Worm (Caenorhabditis elegans): Measurements from ENCODE around the gene C53A3.3.

- TF ChIP-seq nhr-25 (tag; optimal IDR thresholded peaks at IDR 0.05) (no peak), snpc-4 (tag; optimal IDR thresholded peaks at IDR 0.05) (no peak)
Measured at ce11 chrV:5785372-5785771, 29.1 kb downstream of the C53A3.3 start, which contains the start of gene F44E7.7.

All from whole organism, L3 larva.